Worm (Caenorhabditis elegans) whole organism, L4/young adult: ENCODE measurements around the gene D1069.3.

ENCODE experiments used
- dao-5 ChIP-seq: sonication (generic microtip); optimal IDR thresholded peaks from 2 replicates; lab custom pipeline; 2016; ENCODE audit warnings: missing genotype, missing genetic modification characterization, moderate library complexity, missing compliant biosample characterization
- him-1 ChIP-seq: sonication (generic microtip); optimal IDR thresholded peaks from 2 replicates; lab custom pipeline; 2016; ENCODE audit warnings: missing genotype, missing genetic modification reagents, missing genetic modification characterization, missing compliant biosample characterization

ce11 chrII:379935-380334 is 32.2 kb upstream of the D1069.3 start, which contains the start of gene C03H5.7:
- no peak for TF ChIP-seq him-1 (tag; lab: Kevin White, UChicago)
- no peak for TF ChIP-seq dao-5 (tag; lab: Kevin White, UChicago)
